Fruit fly (Drosophila melanogaster) whole organism, embryonic: Measurements from ENCODE around the gene CG31792.
A peak's percentile ranks its signal among the peaks of the same experiment; 100 is the strongest.

Source experiments
- CG11247 ChIP-seq: fragments of 200-800 bp; sonication (Bioruptor generic); IDR thresholded peaks from 2 replicates; pipeline ENCODE4 v1.3.6; 2022; ENCODE audit warnings: missing biosample characterization, missing genetic modification characterization
- CG11695 ChIP-seq: fragments of 200-800 bp; sonication (Bioruptor generic); IDR thresholded peaks from 3 replicates; pipeline ENCODE4 v1.3.6; 2022; ENCODE audit warnings: missing biosample characterization, missing genetic modification characterization
- CG13287 ChIP-seq: fragments of 200-800 bp; sonication (Bioruptor generic); IDR thresholded peaks from 2 replicates; pipeline ENCODE4 v1.3.6; 2022; ENCODE audit warnings: missing biosample characterization, missing genetic modification characterization; ENCODE audit not compliant: partially characterized antibody
- CG14014 ChIP-seq: fragments of 200-800 bp; sonication (Bioruptor generic); IDR thresholded peaks from 2 replicates; pipeline ENCODE4 v1.3.6; 2022; ENCODE audit warnings: missing biosample characterization, missing genetic modification characterization
- CG15514 ChIP-seq: fragments of 200-800 bp; sonication (Bioruptor generic); optimal IDR thresholded peaks from 3 replicates; lab custom pipeline; 2017; ENCODE audit warnings: missing biosample characterization, missing genetic modification characterization, mild to moderate bottlenecking, moderate library complexity, missing genetic modification reagents
- CG16813 ChIP-seq: fragments of 200-800 bp; sonication (Bioruptor generic); IDR thresholded peaks from 3 replicates; pipeline ENCODE4 v1.3.6; 2022; ENCODE audit warnings: missing biosample characterization, missing genetic modification characterization; ENCODE audit not compliant: partially characterized antibody
- CG18764 ChIP-seq: fragments of 200-800 bp; sonication (Bioruptor generic); optimal IDR thresholded peaks from 3 replicates; lab custom pipeline; 2016; ENCODE audit warnings: missing biosample characterization, missing genetic modification characterization
- CG31224 ChIP-seq: fragments of 200-800 bp; sonication (Bioruptor generic); IDR thresholded peaks from 2 replicates; pipeline ENCODE4 v1.3.6; 2022; ENCODE audit warnings: missing biosample characterization, missing genetic modification characterization
- CG3838 ChIP-seq: fragments of 200-800 bp; sonication (Bioruptor generic); optimal IDR thresholded peaks from 3 replicates; lab custom pipeline; 2016; ENCODE audit warnings: missing biosample characterization, missing genetic modification characterization
- CG4328 ChIP-seq: fragments of 200-800 bp; sonication (Bioruptor generic); optimal IDR thresholded peaks from 3 replicates; lab custom pipeline; 2017; ENCODE audit warnings: missing biosample characterization, missing genetic modification reagents, missing genetic modification characterization
- CG4730 ChIP-seq: fragments of 200-800 bp; sonication (Bioruptor generic); IDR thresholded peaks from 2 replicates; pipeline ENCODE4 v1.3.6; 2022; ENCODE audit warnings: missing biosample characterization, missing genetic modification characterization
- CG5180 ChIP-seq: fragments of 200-800 bp; sonication (Bioruptor generic); optimal IDR thresholded peaks from 3 replicates; lab custom pipeline; 2017; ENCODE audit warnings: missing biosample characterization, missing genetic modification characterization, mild to moderate bottlenecking, moderate library complexity, missing genetic modification reagents
- CG6689 ChIP-seq: fragments of 200-800 bp; sonication (Bioruptor generic); IDR thresholded peaks from 2 replicates; pipeline ENCODE4 v1.3.6; 2022; ENCODE audit warnings: missing biosample characterization, missing genetic modification characterization
- CG7357 ChIP-seq: fragments of 200-800 bp; sonication (Bioruptor generic); IDR thresholded peaks from 3 replicates; pipeline ENCODE4 v1.3.6; 2022; ENCODE audit warnings: missing biosample characterization, missing genetic modification characterization
- CG8089 ChIP-seq: fragments of 200-800 bp; sonication (Bioruptor generic); optimal IDR thresholded peaks from 3 replicates; lab custom pipeline; 2016; ENCODE audit warnings: missing biosample characterization, missing genetic modification characterization
- D19B ChIP-seq: fragments of 200-800 bp; sonication (Bioruptor generic); optimal IDR thresholded peaks from 2 replicates; lab custom pipeline; 2017; ENCODE audit warnings: missing biosample characterization, mild to moderate bottlenecking, missing genetic modification characterization
- Dip2 ChIP-seq: fragments of 200-800 bp; sonication (Bioruptor generic); IDR thresholded peaks from 2 replicates; pipeline ENCODE4 v1.3.6; 2022; ENCODE audit warnings: missing biosample characterization, missing genetic modification characterization
- E2f2 ChIP-seq: fragments of 200-800 bp; sonication (Bioruptor generic); IDR thresholded peaks from 2 replicates; pipeline ENCODE4 v1.3.6; 2022; ENCODE audit warnings: missing biosample characterization, missing genetic modification characterization
- Gug ChIP-seq: fragments of 200-800 bp; sonication (Bioruptor generic); IDR thresholded peaks from 4 replicates; pipeline ENCODE4 v1.3.6; 2022; ENCODE audit warnings: missing biosample characterization, missing genetic modification characterization
- HLH4C ChIP-seq: fragments of 200-800 bp; sonication (Bioruptor generic); IDR thresholded peaks from 3 replicates; pipeline ENCODE4 v1.3.6; 2022; ENCODE audit warnings: missing biosample characterization, missing genetic modification characterization; ENCODE audit not compliant: partially characterized antibody
- Hsf ChIP-seq: fragments of 200-800 bp; sonication (Bioruptor generic); optimal IDR thresholded peaks from 3 replicates; lab custom pipeline; 2016; ENCODE audit warnings: missing biosample characterization, missing genetic modification characterization
- NC2β ChIP-seq: fragments of 200-800 bp; sonication (Bioruptor generic); optimal IDR thresholded peaks from 2 replicates; lab custom pipeline; 2016; ENCODE audit warnings: missing biosample characterization, missing genetic modification characterization
- NK7.1 ChIP-seq: fragments of 200-800 bp; sonication (Bioruptor generic); optimal IDR thresholded peaks from 3 replicates; lab custom pipeline; 2016; ENCODE audit warnings: missing biosample characterization, missing genetic modification characterization
- Rfx ChIP-seq: fragments of 200-800 bp; sonication (Bioruptor generic); IDR thresholded peaks from 2 replicates; pipeline ENCODE4 v1.3.6; 2022; ENCODE audit warnings: missing biosample characterization, missing genetic modification characterization
- Side ChIP-seq: fragments of 200-800 bp; sonication (Bioruptor generic); optimal IDR thresholded peaks from 2 replicates; lab custom pipeline; 2016; ENCODE audit warnings: missing biosample characterization, missing genetic modification characterization
- TFAM ChIP-seq: fragments of 200-800 bp; sonication (Bioruptor generic); optimal IDR thresholded peaks from 2 replicates; lab custom pipeline; 2017; ENCODE audit warnings: missing biosample characterization, missing genetic modification characterization, inconsistent platforms
- abd-A ChIP-seq: fragments of 200-800 bp; sonication (Bioruptor generic); optimal IDR thresholded peaks from 3 replicates; lab custom pipeline; 2019; ENCODE audit warnings: missing biosample characterization, mild to moderate bottlenecking, missing genetic modification characterization, moderate library complexity
- bcd ChIP-seq: fragments of 200-800 bp; sonication (Bioruptor generic); optimal IDR thresholded peaks from 2 replicates; lab custom pipeline; 2017; ENCODE audit warnings: missing biosample characterization, mild to moderate bottlenecking, missing genetic modification characterization
- chn ChIP-seq: fragments of 200-800 bp; sonication (Bioruptor generic); optimal IDR thresholded peaks from 2 replicates; lab custom pipeline; 2016; ENCODE audit warnings: missing biosample characterization, missing genetic modification characterization
- ci ChIP-seq: fragments of 200-800 bp; sonication (Bioruptor generic); IDR thresholded peaks from 3 replicates; pipeline ENCODE4 v1.3.6; 2022; ENCODE audit warnings: missing biosample characterization, missing genetic modification characterization
- fd3F ChIP-seq: fragments of 200-800 bp; sonication (Bioruptor generic); optimal IDR thresholded peaks from 2 replicates; lab custom pipeline; 2018; ENCODE audit warnings: missing biosample characterization, mild to moderate bottlenecking, missing genetic modification characterization, moderate library complexity
- ftz-f1 ChIP-seq: fragments of 200-800 bp; sonication (Bioruptor generic); optimal IDR thresholded peaks from 2 replicates; lab custom pipeline; 2016; ENCODE audit warnings: missing biosample characterization, missing genetic modification characterization
- gcm ChIP-seq: fragments of 200-800 bp; sonication (Bioruptor generic); optimal IDR thresholded peaks from 2 replicates; lab custom pipeline; 2019; ENCODE audit warnings: missing biosample characterization, mild to moderate bottlenecking, missing genetic modification characterization, moderate library complexity
- gsb-n ChIP-seq: fragments of 200-800 bp; sonication (Bioruptor generic); optimal IDR thresholded peaks from 3 replicates; lab custom pipeline; 2018; ENCODE audit warnings: missing biosample characterization, mild to moderate bottlenecking, missing genetic modification characterization
- gt ChIP-seq: fragments of 200-800 bp; sonication (Bioruptor generic); IDR thresholded peaks from 2 replicates; pipeline ENCODE4 v1.3.6; 2022; ENCODE audit warnings: missing biosample characterization, missing genetic modification characterization
- kay ChIP-seq: fragments of 200-800 bp; sonication (Bioruptor generic); optimal IDR thresholded peaks from 2 replicates; lab custom pipeline; 2016; ENCODE audit warnings: missing biosample characterization, missing genetic modification characterization
- nmo ChIP-seq: fragments of 200-800 bp; sonication (Bioruptor generic); optimal IDR thresholded peaks from 2 replicates; lab custom pipeline; 2018; ENCODE audit warnings: missing biosample characterization, mild to moderate bottlenecking, missing genetic modification characterization, moderate library complexity
- prd ChIP-seq, 3 experiments: fragments of >200 bp in 2 of 3; fragments of 200-800 bp in 1 of 3; sonication (Bioruptor generic) in 1 of 3; optimal IDR thresholded peaks in 2 of 3; IDR thresholded peaks in 1 of 3; 2 replicates in 2 of 3; 3 replicates in 1 of 3; pipeline versions ENCODE4 v1.3.6 to Lab custom; 2017 to 2022; ENCODE audit warnings: missing biosample characterization in 1 of 3, missing genetic modification characterization in 1 of 3
- pzg ChIP-seq: fragments of 200-800 bp; sonication (Bioruptor generic); optimal IDR thresholded peaks from 3 replicates; lab custom pipeline; 2018; ENCODE audit warnings: missing biosample characterization, mild to moderate bottlenecking, missing genetic modification characterization, moderate library complexity
- run ChIP-seq: fragments of 200-800 bp; sonication (Bioruptor generic); optimal IDR thresholded peaks from 3 replicates; lab custom pipeline; 2018; ENCODE audit warnings: missing biosample characterization, mild to moderate bottlenecking, missing genetic modification characterization
- sc ChIP-seq, 3 experiments: fragments of >200 bp in 2 of 3; fragments of 200-800 bp in 1 of 3; sonication (Bioruptor generic) in 1 of 3; optimal IDR thresholded peaks; 2 replicates in 2 of 3; 3 replicates in 1 of 3; lab custom pipeline; 2017; ENCODE audit warnings: mild to moderate bottlenecking in 1 of 3, missing biosample characterization in 1 of 3, missing genetic modification characterization in 1 of 3, missing genetic modification reagents in 1 of 3
- sens ChIP-seq: fragments of 200-800 bp; sonication (Bioruptor generic); peaks from one replicate; lab custom pipeline; 2016; ENCODE audit warnings: missing biosample characterization, missing genetic modification characterization
- tup ChIP-seq: fragments of 200-800 bp; sonication (Bioruptor generic); optimal IDR thresholded peaks from 2 replicates; lab custom pipeline; 2016; ENCODE audit warnings: missing biosample characterization, mild to moderate bottlenecking, missing genetic modification characterization, moderate library complexity
- twi ChIP-seq: fragments of 200-800 bp; optimal IDR thresholded peaks from 2 replicates; lab custom pipeline; 2019; ENCODE audit warnings: missing biosample characterization, mild to moderate bottlenecking, missing genetic modification characterization, moderate library complexity
- unpg ChIP-seq: fragments of 200-800 bp; sonication (Bioruptor generic); optimal IDR thresholded peaks from 3 replicates; lab custom pipeline; 2018; ENCODE audit warnings: missing biosample characterization, mild to moderate bottlenecking, missing genetic modification characterization, moderate library complexity
- vvl ChIP-seq: fragments of 200-800 bp; sonication (Bioruptor generic); IDR thresholded peaks from 2 replicates; pipeline ENCODE4 v1.3.6; 2022; ENCODE audit warnings: missing biosample characterization, missing genetic modification characterization
- zen ChIP-seq: fragments of 200-800 bp; sonication (Bioruptor generic); optimal IDR thresholded peaks from 3 replicates; lab custom pipeline; 2018; ENCODE audit warnings: missing biosample characterization, mild to moderate bottlenecking, missing genetic modification characterization, moderate library complexity
- zen2 ChIP-seq: fragments of 200-800 bp; sonication (Bioruptor generic); IDR thresholded peaks from 3 replicates; pipeline ENCODE4 v1.3.6; 2022; ENCODE audit warnings: missing biosample characterization, missing genetic modification characterization; ENCODE audit not compliant: partially characterized antibody

CG31792 gene

DNA sequence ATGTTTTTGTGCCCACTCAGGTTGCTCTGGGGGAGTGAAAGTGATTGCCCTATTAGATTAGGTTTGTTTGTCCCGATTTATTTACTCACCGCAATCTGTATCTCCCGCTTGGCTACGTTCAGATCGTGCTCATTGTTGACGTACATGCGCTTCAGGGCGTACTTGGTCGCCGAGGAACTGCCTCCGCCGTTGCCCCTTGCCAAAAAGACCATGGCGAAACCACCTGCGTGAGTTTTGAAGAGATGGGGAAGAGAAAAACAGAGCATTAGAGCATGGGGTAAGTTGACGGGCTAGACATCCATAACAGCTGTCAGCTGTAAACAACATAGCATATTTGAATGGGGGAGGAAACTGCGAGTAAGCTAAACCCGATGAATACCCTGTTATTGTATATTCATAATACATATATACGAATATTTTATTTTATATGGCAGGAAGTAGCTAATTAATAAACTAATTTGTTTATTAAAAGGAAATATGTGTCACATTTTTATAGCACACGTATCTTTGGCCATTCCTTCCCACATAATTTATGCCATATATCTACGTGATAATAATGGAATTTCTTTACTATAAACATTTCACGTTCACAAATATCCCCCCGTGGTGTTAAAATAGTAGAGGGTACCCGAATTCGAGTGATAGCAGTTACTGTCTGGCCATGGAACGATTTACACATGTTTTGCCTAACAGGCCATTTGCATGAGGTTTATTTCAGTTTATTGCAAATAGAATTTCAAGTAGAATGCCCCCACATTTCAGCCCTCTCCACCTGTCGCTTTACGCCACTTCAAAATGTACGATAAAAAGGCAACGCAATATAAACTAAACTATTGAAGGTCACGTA is 31.7 kb upstream of the CG31792 start (continued):
- peak; percentile 60; the same call in 2 of the 3 replicates for TF ChIP-seq CG11695 (GFP tag; lab: Robert Waterston, UW)
- no peak for TF ChIP-seq NK7.1 (GFP tag; lab: Kevin White, UChicago)
- no peak for TF ChIP-seq CG4730
- no peak for TF ChIP-seq Side (GFP tag; lab: Kevin White, UChicago)
- TF ChIP-seq abd-A (tag; lab: Kevin White, UChicago) = no peak
- no peak for TF ChIP-seq gsb-n
- TF ChIP-seq tup = no peak
- no peak for TF ChIP-seq twi (tag; lab: Kevin White, UChicago)
- TF ChIP-seq fd3F (GFP tag; lab: Kevin White, UChicago) = peak; percentile 43
- TF ChIP-seq gt (GFP tag; lab: Robert Waterston, UW) = no peak
- TF ChIP-seq gcm = no peak
- TF ChIP-seq D19B (GFP tag; lab: Kevin White, UChicago) = peak; percentile 98
- no peak for TF ChIP-seq TFAM (GFP tag; lab: Kevin White, UChicago)
- peak; percentile 25 for TF ChIP-seq CG14014 (GFP tag; lab: Robert Waterston, UW)
- TF ChIP-seq vvl = 0 out of 2 replicates have a peak, but pooled peaks have one; percentile 44
- TF ChIP-seq CG31224 (GFP tag; lab: Robert Waterston, UW) = no peak
- TF ChIP-seq CG5180 = no peak
- no peak for TF ChIP-seq pzg (GFP tag; lab: Kevin White, UChicago)
- TF ChIP-seq kay (GFP tag; lab: Kevin White, UChicago) = no peak
- no peak for TF ChIP-seq Gug (GFP tag; lab: Robert Waterston, UW)
- TF ChIP-seq CG16813 (GFP tag; lab: Robert Waterston, UW) = no peak
- no peak for TF ChIP-seq chn (GFP tag; lab: Kevin White, UChicago)
- peak; percentile 4 for TF ChIP-seq zen (tag; lab: Kevin White, UChicago)
- TF ChIP-seq CG4328 = no peak
- TF ChIP-seq ftz-f1 = no peak
- no peak for TF ChIP-seq CG7357
- no peak for TF ChIP-seq E2f2 (GFP tag; lab: Robert Waterston, UW)
- TF ChIP-seq unpg (GFP tag; lab: Kevin White, UChicago) = peak; percentile 45
- no peak for TF ChIP-seq zen2 (GFP tag; lab: Robert Waterston, UW)
- TF ChIP-seq bcd (GFP tag; lab: Kevin White, UChicago) = peak; percentile 24
- no peak for TF ChIP-seq Dip2 (GFP tag; lab: Robert Waterston, UW)
- TF ChIP-seq CG15514 = peak; percentile 39
- no peak for TF ChIP-seq CG13287 (GFP tag; lab: Robert Waterston, UW)
- peak; percentile 26 for TF ChIP-seq nmo (GFP tag; lab: Kevin White, UChicago)
- TF ChIP-seq Rfx (GFP tag; lab: Robert Waterston, UW) = peak; percentile 59
- no peak for TF ChIP-seq CG11247 (GFP tag; lab: Robert Waterston, UW)
- TF ChIP-seq CG6689 (GFP tag; lab: Robert Waterston, UW) = peak; percentile 45; the same call in 1 of the 2 replicates
- no peak for TF ChIP-seq run
- TF ChIP-seq NC2β (GFP tag; lab: Kevin White, UChicago) = no peak
- no peak for TF ChIP-seq prd (optimal IDR thresholded peaks at IDR 0.05; lab: Kevin White, UChicago)
- TF ChIP-seq prd (GFP tag; IDR thresholded peaks at IDR 0.05; lab: Robert Waterston, UW) = peak; percentile 33; the same call in 1 of the 3 replicates
- TF ChIP-seq CG18764 (GFP tag; lab: Kevin White, UChicago) = no peak
- TF ChIP-seq ci (GFP tag; lab: Robert Waterston, UW) = 0 out of 3 replicates have a peak, but pooled peaks have one; percentile 36
- peak; percentile 49 for TF ChIP-seq sens (GFP tag; lab: Kevin White, UChicago)
- TF ChIP-seq CG3838 (GFP tag; lab: Kevin White, UChicago) = no peak
- no peak for TF ChIP-seq CG8089 (GFP tag; lab: Kevin White, UChicago)
- TF ChIP-seq Hsf (GFP tag; lab: Kevin White, UChicago) = no peak
- no peak for TF ChIP-seq HLH4C
- no peak for TF ChIP-seq sc (optimal IDR thresholded peaks at IDR 0.05; lab: Kevin White, UChicago)
- no peak for TF ChIP-seq sc (GFP tag; optimal IDR thresholded peaks at IDR 0.05; lab: Kevin White, UChicago)
